Worm (Caenorhabditis elegans) whole organism, L3 larva: ENCODE measurements around the gene C23F12.3.

Source experiments
- ceh-82 ChIP-seq: fragments of 150-350 bp; optimal IDR thresholded peaks from 2 replicates; lab custom pipeline; 2014; ENCODE audit warnings: missing biosample characterization, missing genetic modification characterization
- daf-12 ChIP-seq: fragments of 150-350 bp; optimal IDR thresholded peaks from 2 replicates; lab custom pipeline; 2014; ENCODE audit warnings: missing biosample characterization, missing genetic modification reagents, missing genetic modification characterization
- nhr-11 ChIP-seq: fragments of 150-350 bp; optimal IDR thresholded peaks from 2 replicates; lab custom pipeline; 2014; ENCODE audit warnings: missing biosample characterization, missing genetic modification characterization
- nhr-28 ChIP-seq: fragments of 150-350 bp; optimal IDR thresholded peaks from 2 replicates; lab custom pipeline; 2014; ENCODE audit warnings: missing biosample characterization, missing genetic modification characterization
- nhr-43 ChIP-seq: sonication (generic microtip); optimal IDR thresholded peaks from 2 replicates; lab custom pipeline; 2016; ENCODE audit warnings: mild to moderate bottlenecking, missing genetic modification characterization, missing compliant biosample characterization; ENCODE audit not compliant: poor library complexity, severe bottlenecking
- nhr-67 ChIP-seq: fragments of 150-350 bp; optimal IDR thresholded peaks from 2 replicates; lab custom pipeline; 2014; ENCODE audit warnings: missing biosample characterization, missing genetic modification characterization
- nhr-76 ChIP-seq: fragments of 150-350 bp; sonication (generic microtip); optimal IDR thresholded peaks from 5 replicates; lab custom pipeline; 2014; ENCODE audit warnings: missing biosample characterization, missing genetic modification characterization
- ztf-11 ChIP-seq: fragments of 150-350 bp; optimal IDR thresholded peaks from 2 replicates; lab custom pipeline; 2014; ENCODE audit warnings: missing biosample characterization, missing genetic modification characterization

The C23F12.3 gene

ce11 chrX:9441512-9441911 is 50.1 kb downstream of the C23F12.3 start, which contains the start of gene memb-1 (continued):
- no peak for TF ChIP-seq nhr-28 (tag; lab: Kevin White, UChicago)
- no peak for TF ChIP-seq ceh-82 (tag; lab: Kevin White, UChicago)
- no peak for TF ChIP-seq ztf-11 (tag; lab: Kevin White, UChicago)
- no peak for TF ChIP-seq nhr-67 (tag; lab: Kevin White, UChicago)
- TF ChIP-seq daf-12 (tag; lab: Kevin White, UChicago), result no peak
- no peak for TF ChIP-seq nhr-43 (tag; lab: Kevin White, UChicago)
- TF ChIP-seq nhr-11 (tag; lab: Kevin White, UChicago), result no peak
- TF ChIP-seq nhr-76 (tag; lab: Kevin White, UChicago), result no peak
- TF ChIP-seq, all 47 proteins: peak for 17
